Fruit fly (Drosophila melanogaster) whole organism, embryonic: ENCODE results near the gene temp.

Source experiments
- ATbp ChIP-seq: fragments of 200-800 bp; sonication (Bioruptor generic); optimal IDR thresholded peaks from 2 replicates; lab custom pipeline; 2017; ENCODE audit warnings: missing biosample characterization, mild to moderate bottlenecking, missing genetic modification characterization, missing genetic modification reagents
- Atf3 ChIP-seq: fragments of 200-800 bp; sonication (Bioruptor generic); optimal IDR thresholded peaks from 3 replicates; lab custom pipeline; 2016; ENCODE audit warnings: missing biosample characterization, missing genetic modification characterization
- Blimp-1 ChIP-seq: fragments of 200-800 bp; sonication (Bioruptor generic); optimal IDR thresholded peaks from 3 replicates; lab custom pipeline; 2018; ENCODE audit warnings: missing biosample characterization, missing genetic modification characterization, mild to moderate bottlenecking, moderate library complexity, missing genetic modification reagents
- CG10959 ChIP-seq: fragments of 200-800 bp; sonication (Bioruptor generic); IDR thresholded peaks from 2 replicates; pipeline ENCODE4 v1.3.6; 2022; ENCODE audit warnings: missing biosample characterization, missing genetic modification characterization
- CG11456 ChIP-seq: fragments of 200-800 bp; sonication (Bioruptor generic); IDR thresholded peaks from 3 replicates; pipeline ENCODE4 v1.3.6; 2022; ENCODE audit warnings: missing biosample characterization, missing genetic modification characterization
- CG14014 ChIP-seq: fragments of 200-800 bp; sonication (Bioruptor generic); IDR thresholded peaks from 2 replicates; pipeline ENCODE4 v1.3.6; 2022; ENCODE audit warnings: missing biosample characterization, missing genetic modification characterization
- CG14441 ChIP-seq: fragments of 200-800 bp; sonication (Bioruptor generic); IDR thresholded peaks from 2 replicates; pipeline ENCODE4 v1.3.6; 2022; ENCODE audit warnings: missing biosample characterization, missing genetic modification characterization
- CG15479 ChIP-seq: fragments of 200-800 bp; sonication (Bioruptor generic); optimal IDR thresholded peaks from 3 replicates; lab custom pipeline; 2019; ENCODE audit warnings: missing biosample characterization, mild to moderate bottlenecking, missing genetic modification characterization, moderate library complexity
- CG15601 ChIP-seq: fragments of 200-800 bp; sonication (Bioruptor generic); optimal IDR thresholded peaks from 3 replicates; lab custom pipeline; 2019; ENCODE audit warnings: missing biosample characterization, mild to moderate bottlenecking, missing genetic modification characterization, moderate library complexity
- CG17612 ChIP-seq: fragments of 200-800 bp; sonication (Bioruptor generic); IDR thresholded peaks from 2 replicates; pipeline ENCODE4 v1.3.6; 2022; ENCODE audit warnings: missing biosample characterization, missing genetic modification characterization
- CG18764 ChIP-seq: fragments of 200-800 bp; sonication (Bioruptor generic); optimal IDR thresholded peaks from 3 replicates; lab custom pipeline; 2016; ENCODE audit warnings: missing biosample characterization, missing genetic modification characterization
- CG2678 ChIP-seq: fragments of 200-800 bp; sonication (Bioruptor generic); optimal IDR thresholded peaks from 3 replicates; lab custom pipeline; 2019; ENCODE audit warnings: missing biosample characterization, mild to moderate bottlenecking, missing genetic modification characterization, moderate library complexity
- CG32767 ChIP-seq: fragments of 200-800 bp; sonication (Bioruptor generic); IDR thresholded peaks from 2 replicates; pipeline ENCODE4 v1.3.6; 2022; ENCODE audit warnings: missing biosample characterization, missing genetic modification characterization
- CG3281 ChIP-seq: fragments of 200-800 bp; sonication (Bioruptor generic); optimal IDR thresholded peaks from 3 replicates; lab custom pipeline; 2017; ENCODE audit warnings: missing biosample characterization, mild to moderate bottlenecking, missing genetic modification characterization
- CG6254 ChIP-seq: fragments of 200-800 bp; sonication (Bioruptor generic); optimal IDR thresholded peaks from 3 replicates; lab custom pipeline; 2017; ENCODE audit warnings: mild to moderate bottlenecking, missing biosample characterization, missing genetic modification reagents, missing genetic modification characterization
- CG7357 ChIP-seq: fragments of 200-800 bp; sonication (Bioruptor generic); IDR thresholded peaks from 3 replicates; pipeline ENCODE4 v1.3.6; 2022; ENCODE audit warnings: missing biosample characterization, missing genetic modification characterization
- CG7786 ChIP-seq: fragments of 200-800 bp; sonication (Bioruptor generic); optimal IDR thresholded peaks from 2 replicates; lab custom pipeline; 2016; ENCODE audit warnings: missing biosample characterization, missing genetic modification characterization
- Dbx ChIP-seq: fragments of 200-800 bp; sonication (Bioruptor generic); IDR thresholded peaks from 3 replicates; pipeline ENCODE4 v1.3.6; 2022; ENCODE audit warnings: missing biosample characterization, missing genetic modification characterization
- Dek ChIP-seq: fragments of 200-800 bp; sonication (Bioruptor generic); optimal IDR thresholded peaks from 3 replicates; lab custom pipeline; 2019; ENCODE audit warnings: missing biosample characterization, mild to moderate bottlenecking, missing genetic modification characterization, moderate library complexity
- Dfd ChIP-seq, 2 experiments: fragments of >200 bp; optimal IDR thresholded peaks; 2 replicates each; lab custom pipeline; 2017; ENCODE audit warnings: missing biosample characterization in 2 of 2, missing genetic modification characterization in 2 of 2
- Hmx ChIP-seq: fragments of 200-800 bp; sonication (Bioruptor generic); optimal IDR thresholded peaks from 2 replicates; lab custom pipeline; 2016; ENCODE audit warnings: missing biosample characterization, missing genetic modification characterization
- Jarid2 ChIP-seq: fragments of 200-800 bp; sonication (Bioruptor generic); optimal IDR thresholded peaks from 3 replicates; lab custom pipeline; 2017; ENCODE audit warnings: mild to moderate bottlenecking, missing biosample characterization, missing genetic modification reagents, missing genetic modification characterization
- Trl ChIP-seq, 3 experiments: fragments of >200 bp in 2 of 3; fragments of 200-800 bp in 1 of 3; sonication (Bioruptor generic) in 1 of 3; optimal IDR thresholded peaks; 2 replicates in 1 of 3; 3 replicates in 2 of 3; lab custom pipeline; 2016 to 2017; ENCODE audit warnings: missing biosample characterization in 1 of 3, missing genetic modification characterization in 1 of 3
- aop ChIP-seq: fragments of 200-800 bp; sonication (Bioruptor generic); IDR thresholded peaks from 2 replicates; pipeline ENCODE4 v1.3.6; 2022; ENCODE audit warnings: missing biosample characterization, missing genetic modification characterization
- ara ChIP-seq: fragments of 200-800 bp; sonication (Bioruptor generic); IDR thresholded peaks from 2 replicates; pipeline ENCODE4 v1.3.6; 2022; ENCODE audit warnings: missing biosample characterization, missing genetic modification characterization
- cg ChIP-seq: fragments of 200-800 bp; sonication (Bioruptor generic); optimal IDR thresholded peaks from 3 replicates; lab custom pipeline; 2019; ENCODE audit warnings: missing biosample characterization, mild to moderate bottlenecking, missing genetic modification characterization, moderate library complexity
- dpn ChIP-seq, 2 experiments: fragments of 200-800 bp; sonication (Bioruptor generic); optimal IDR thresholded peaks; 3 replicates each; lab custom pipeline; 2016; ENCODE audit warnings: missing biosample characterization in 2 of 2, missing genetic modification characterization in 2 of 2
- emc ChIP-seq: fragments of 200-800 bp; sonication (Bioruptor generic); optimal IDR thresholded peaks from 2 replicates; lab custom pipeline; 2016; ENCODE audit warnings: missing biosample characterization, missing genetic modification characterization
- ems ChIP-seq: fragments of 200-800 bp; sonication (Bioruptor generic); optimal IDR thresholded peaks from 3 replicates; lab custom pipeline; 2016; ENCODE audit warnings: missing biosample characterization, missing genetic modification characterization
- en ChIP-seq: fragments of 200-800 bp; sonication (Bioruptor generic); optimal IDR thresholded peaks from 2 replicates; lab custom pipeline; 2016; ENCODE audit warnings: missing biosample characterization, missing genetic modification characterization
- eyg ChIP-seq: fragments of 200-800 bp; sonication (Bioruptor generic); optimal IDR thresholded peaks from 3 replicates; lab custom pipeline; 2016; ENCODE audit warnings: missing biosample characterization, missing genetic modification characterization
- fd96Cb ChIP-seq: fragments of 200-800 bp; sonication (Bioruptor generic); optimal IDR thresholded peaks from 2 replicates; lab custom pipeline; 2018; ENCODE audit warnings: missing biosample characterization, mild to moderate bottlenecking, missing genetic modification characterization, moderate library complexity
- gce ChIP-seq: fragments of 200-800 bp; sonication (Bioruptor generic); IDR thresholded peaks from 3 replicates; pipeline ENCODE4 v1.3.6; 2022; ENCODE audit warnings: missing biosample characterization, missing genetic modification characterization
- insv ChIP-seq, 2 experiments: fragments of 200-800 bp; sonication (Bioruptor generic); optimal IDR thresholded peaks; 3 replicates each; lab custom pipeline; 2016 to 2018; ENCODE audit warnings: missing biosample characterization in 2 of 2, missing genetic modification characterization in 2 of 2
- ken ChIP-seq: fragments of 200-800 bp; sonication (Bioruptor generic); IDR thresholded peaks from 3 replicates; pipeline ENCODE4 v1.3.6; 2022; ENCODE audit warnings: missing biosample characterization, missing genetic modification characterization
- luna ChIP-seq: fragments of 200-800 bp; sonication (Bioruptor generic); optimal IDR thresholded peaks from 2 replicates; lab custom pipeline; 2016; ENCODE audit warnings: missing biosample characterization, missing genetic modification characterization
- nau ChIP-seq: fragments of 200-800 bp; sonication (Bioruptor generic); optimal IDR thresholded peaks from 3 replicates; lab custom pipeline; 2017; ENCODE audit warnings: missing biosample characterization, mild to moderate bottlenecking, missing genetic modification characterization, missing genetic modification reagents
- nom ChIP-seq: fragments of 200-800 bp; sonication (Bioruptor generic); optimal IDR thresholded peaks from 2 replicates; lab custom pipeline; 2017; ENCODE audit warnings: missing biosample characterization, missing genetic modification characterization, mild to moderate bottlenecking, moderate library complexity, missing genetic modification reagents
- pho ChIP-seq: fragments of 200-800 bp; sonication (Bioruptor generic); optimal IDR thresholded peaks from 2 replicates; lab custom pipeline; 2016; ENCODE audit warnings: missing biosample characterization, missing genetic modification characterization
- rib ChIP-seq: fragments of 200-800 bp; sonication (Bioruptor generic); IDR thresholded peaks from 2 replicates; pipeline ENCODE4 v1.3.6; 2022; ENCODE audit warnings: missing biosample characterization, missing genetic modification characterization
- sr ChIP-seq: fragments of 200-800 bp; sonication (Bioruptor generic); IDR thresholded peaks from 3 replicates; pipeline ENCODE4 v1.3.6; 2022; ENCODE audit warnings: missing biosample characterization, missing genetic modification characterization
- ssp ChIP-seq: fragments of 200-800 bp; sonication (Bioruptor generic); IDR thresholded peaks from 2 replicates; pipeline ENCODE4 v1.3.6; 2022; ENCODE audit warnings: missing biosample characterization, missing genetic modification characterization
- tgo ChIP-seq: fragments of 200-800 bp; sonication (Bioruptor generic); IDR thresholded peaks from 3 replicates; pipeline ENCODE4 v1.3.6; 2022; ENCODE audit warnings: missing biosample characterization, missing genetic modification characterization
- vnd ChIP-seq: fragments of 200-800 bp; sonication (Bioruptor generic); IDR thresholded peaks from 3 replicates; pipeline ENCODE4 v1.3.6; 2022; ENCODE audit warnings: missing biosample characterization, missing genetic modification characterization; ENCODE audit not compliant: partially characterized antibody
- z ChIP-seq: fragments of 200-800 bp; sonication (Bioruptor generic); IDR thresholded peaks from 3 replicates; pipeline ENCODE4 v1.3.6; 2022; ENCODE audit warnings: missing biosample characterization, missing genetic modification characterization
- zen ChIP-seq: fragments of 200-800 bp; sonication (Bioruptor generic); optimal IDR thresholded peaks from 3 replicates; lab custom pipeline; 2018; ENCODE audit warnings: missing biosample characterization, mild to moderate bottlenecking, missing genetic modification characterization, moderate library complexity

The temp gene

dm6 chrX:2301613-2302522, 39.6 kb upstream of the temp start (continued):
- TF ChIP-seq vnd (GFP tag; lab: Robert Waterston, UW) (no peak), sr (GFP tag; lab: Robert Waterston, UW) (peak; percentile 68; the same call in 1 of the 3 replicates), emc (GFP tag; lab: Kevin White, UChicago) (peak; percentile 43), Jarid2 (GFP tag; lab: Kevin White, UChicago) (peak; percentile 52), ssp (GFP tag; lab: Robert Waterston, UW) (peak; percentile 71), Trl (optimal IDR thresholded peaks at IDR 0.05; lab: Kevin White, UChicago) (no peak), Trl (GFP tag; optimal IDR thresholded peaks at IDR 0.05; lab: Kevin White, UChicago) (peak; percentile 86), nau (GFP tag; lab: Kevin White, UChicago) (peak; percentile 71), aop (no peak)

dm6 chrX:2301069-2301508, 38.8 kb upstream of the temp start:
- peak; percentile 70 for TF ChIP-seq CG2678 (tag; lab: Kevin White, UChicago)
- peak; percentile 65 for TF ChIP-seq CG14441
- peak; percentile 6 for TF ChIP-seq CG7786 (GFP tag; lab: Kevin White, UChicago)
- TF ChIP-seq ATbp (GFP tag; lab: Kevin White, UChicago) = no peak
- peak; percentile 69 for TF ChIP-seq CG3281 (GFP tag; lab: Kevin White, UChicago)
- no peak for TF ChIP-seq Dbx
- TF ChIP-seq CG17612 (GFP tag; lab: Robert Waterston, UW) = no peak
- no peak for TF ChIP-seq cg (GFP tag; lab: Kevin White, UChicago)
- peak; percentile 40 for TF ChIP-seq nom
- TF ChIP-seq Hmx = no peak
- peak; percentile 50; the same call in 2 of the 3 replicates for TF ChIP-seq tgo (GFP tag; lab: Robert Waterston, UW)
- peak; percentile 18 for TF ChIP-seq Dek (tag; lab: Kevin White, UChicago)
- TF ChIP-seq ara (GFP tag; lab: Robert Waterston, UW) = no peak
- TF ChIP-seq dpn (GFP tag; optimal IDR thresholded peaks at IDR 0.05; lab: Kevin White, UChicago) = peak in 1 of 2 experiments; percentile 18
- peak; percentile 79; the same call in 2 of the 3 replicates for TF ChIP-seq z (GFP tag; lab: Robert Waterston, UW)
- TF ChIP-seq CG18764 (GFP tag; lab: Kevin White, UChicago) = no peak
- TF ChIP-seq rib = no peak
- TF ChIP-seq CG6254 (GFP tag; lab: Kevin White, UChicago) = peak; percentile 8
- no peak for TF ChIP-seq CG10959 (GFP tag; lab: Robert Waterston, UW)
- TF ChIP-seq CG15479 (GFP tag; lab: Kevin White, UChicago) = no peak
- no peak for TF ChIP-seq luna
- no peak for TF ChIP-seq eyg (GFP tag; lab: Kevin White, UChicago)
- TF ChIP-seq CG14014 (GFP tag; lab: Robert Waterston, UW) = no peak; the same call in 1 of the 2 replicates
- no peak for TF ChIP-seq pho (GFP tag; lab: Kevin White, UChicago)
- TF ChIP-seq vnd (GFP tag; lab: Robert Waterston, UW) = no peak
- TF ChIP-seq ken (GFP tag; lab: Robert Waterston, UW) = no peak
- no peak for TF ChIP-seq Blimp-1 (GFP tag; lab: Kevin White, UChicago)
- TF ChIP-seq insv (GFP tag; optimal IDR thresholded peaks at IDR 0.05; lab: Kevin White, UChicago) = no peak
- peak; percentile 51; the same call in 2 of the 3 replicates for TF ChIP-seq CG7357 (GFP tag; lab: Robert Waterston, UW)
- no peak for TF ChIP-seq Atf3 (GFP tag; lab: Kevin White, UChicago)
- no peak for TF ChIP-seq zen (tag; lab: Kevin White, UChicago)
- no peak for TF ChIP-seq ems (GFP tag; lab: Kevin White, UChicago)
- TF ChIP-seq Dfd (GFP tag; optimal IDR thresholded peaks at IDR 0.05; lab: Kevin White, UChicago) = no peak
- no peak for TF ChIP-seq CG15601 (tag; lab: Kevin White, UChicago)
- no peak; the same call in 2 of the 3 replicates for TF ChIP-seq gce
- TF ChIP-seq en = no peak
- no peak for TF ChIP-seq nau (GFP tag; lab: Kevin White, UChicago)
- TF ChIP-seq CG32767 = no peak
- TF ChIP-seq CG11456 = 0 out of 3 replicates have a peak, but pooled peaks have one; percentile 12
- TF ChIP-seq fd96Cb = peak; percentile 27
